Worm (Caenorhabditis elegans) whole organism, early embryonic: ENCODE results near the gene C25F9.4.

Source experiments
- B0310.2 ChIP-seq: sonication (generic microtip); optimal IDR thresholded peaks from 2 replicates; lab custom pipeline; 2016; ENCODE audit warnings: mild to moderate bottlenecking, missing genetic modification characterization, missing compliant biosample characterization
- F13C5.2 ChIP-seq: sonication (generic microtip); optimal IDR thresholded peaks from 2 replicates; lab custom pipeline; 2017; ENCODE audit warnings: mild to moderate bottlenecking, missing genetic modification characterization, inconsistent platforms, missing compliant biosample characterization
- aly-1 ChIP-seq: sonication (generic microtip); optimal IDR thresholded peaks from 2 replicates; lab custom pipeline; 2016; ENCODE audit warnings: missing genetic modification characterization, missing compliant biosample characterization
- ama-1 ChIP-seq: fragments of 150-350 bp; optimal IDR thresholded peaks from 2 replicates; lab custom pipeline; 2014
- ceh-13 ChIP-seq: fragments of 200-800 bp; sonication (Bioruptor generic); optimal IDR thresholded peaks from 2 replicates; lab custom pipeline; 2018; ENCODE audit warnings: mild to moderate bottlenecking, missing genetic modification characterization, missing compliant biosample characterization
- ceh-36 ChIP-seq: sonication (generic microtip); optimal IDR thresholded peaks from 2 replicates; lab custom pipeline; 2016; ENCODE audit warnings: missing genetic modification characterization, inconsistent platforms, missing compliant biosample characterization
- ets-7 ChIP-seq: sonication (generic microtip); optimal IDR thresholded peaks from 2 replicates; lab custom pipeline; 2016; ENCODE audit warnings: missing genotype, missing genetic modification characterization, missing compliant biosample characterization
- flt-1 ChIP-seq: fragments of 200-800 bp; sonication (Bioruptor generic); IDR thresholded peaks from 2 replicates; pipeline ENCODE4 v1.3.6; 2022; ENCODE audit warnings: missing genetic modification characterization, missing compliant biosample characterization
- hmbx-1 ChIP-seq: sonication (generic microtip); optimal IDR thresholded peaks from 2 replicates; lab custom pipeline; 2016; ENCODE audit warnings: mild to moderate bottlenecking, missing genetic modification characterization, missing compliant biosample characterization
- hmg-4 ChIP-seq: fragments of 200-800 bp; sonication (Bioruptor generic); optimal IDR thresholded peaks from 2 replicates; lab custom pipeline; 2018; ENCODE audit warnings: mild to moderate bottlenecking, missing genetic modification characterization, missing compliant biosample characterization
- hnd-1 ChIP-seq: sonication (generic microtip); optimal IDR thresholded peaks from 2 replicates; lab custom pipeline; 2016; ENCODE audit warnings: missing genetic modification characterization, missing compliant biosample characterization
- pes-1 ChIP-seq: fragments of 200-800 bp; sonication (Bioruptor generic); IDR thresholded peaks from 2 replicates; pipeline ENCODE4 v1.3.6; 2022; ENCODE audit warnings: missing genetic modification reagents, missing genetic modification characterization, missing compliant biosample characterization
- scrt-1 ChIP-seq: fragments of 200-800 bp; sonication (Bioruptor generic); IDR thresholded peaks from 2 replicates; pipeline ENCODE4 v1.3.6; 2022; ENCODE audit warnings: missing genetic modification characterization, missing compliant biosample characterization
- sea-1 ChIP-seq: fragments of 200-800 bp; sonication (Bioruptor generic); conservative IDR thresholded peaks from 2 replicates; pipeline ENCODE4 v1.3.6; 2022; ENCODE audit warnings: missing genetic modification characterization, missing compliant biosample characterization
- tbx-11 ChIP-seq: fragments of 200-800 bp; sonication (Bioruptor generic); IDR thresholded peaks from 2 replicates; pipeline ENCODE4 v1.3.6; 2022; ENCODE audit warnings: missing genetic modification characterization, missing compliant biosample characterization
- tbx-37 ChIP-seq: fragments of 200-800 bp; sonication (Bioruptor generic); conservative IDR thresholded peaks from 2 replicates; pipeline ENCODE4 v1.3.6; 2022; ENCODE audit warnings: missing genetic modification reagents, missing genetic modification characterization, missing compliant biosample characterization
- tra-4 ChIP-seq: sonication (generic microtip); optimal IDR thresholded peaks from 2 replicates; lab custom pipeline; 2017; ENCODE audit warnings: missing genetic modification characterization, missing compliant biosample characterization

The C25F9.4 gene

DNA sequence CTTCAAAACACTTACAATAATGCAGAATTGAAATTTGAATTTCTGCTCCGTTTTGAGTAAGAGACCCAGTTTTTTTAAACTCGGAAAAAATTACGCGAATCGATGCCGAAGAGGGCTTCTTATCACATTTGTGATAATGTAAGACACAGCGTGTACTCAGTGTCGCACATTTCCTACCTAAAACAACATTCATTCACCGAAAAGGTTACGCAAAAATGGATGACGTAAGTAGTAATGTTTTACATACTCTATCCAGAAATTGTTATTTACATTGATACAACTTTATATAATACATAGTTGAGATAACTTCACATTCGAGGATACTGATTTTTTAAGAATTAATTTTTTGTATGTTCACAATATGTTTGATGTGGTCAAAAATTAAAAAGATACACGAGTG is at the start of gene C25F9.4, which contains the start of gene C25F9.9:
C25F9.4 (minus strand) TSS at position 101 of the 400 bp plus-strand sequence.
C25F9.9 (plus strand) TSS at position 137 of the 400 bp plus-strand sequence.
- no peak for TF ChIP-seq scrt-1 (GFP tag; lab: Robert Waterston, UW)
- no peak for TF ChIP-seq ama-1 (lab: Kevin White, UChicago)
- no peak for TF ChIP-seq aly-1 (tag; lab: Kevin White, UChicago)
- no peak for TF ChIP-seq ceh-36 (tag; lab: Kevin White, UChicago)
- TF ChIP-seq tbx-11 (GFP tag; lab: Robert Waterston, UW): no peak
- no peak for TF ChIP-seq ceh-13 (GFP tag; lab: Kevin White, UChicago)
- TF ChIP-seq ets-7 (tag; lab: Kevin White, UChicago): no peak
- TF ChIP-seq tbx-37 (GFP tag; lab: Robert Waterston, UW): no peak
- TF ChIP-seq hmg-4 (GFP tag; lab: Kevin White, UChicago): no peak
- no peak for TF ChIP-seq flt-1 (GFP tag; lab: Robert Waterston, UW)
- TF ChIP-seq B0310.2 (tag; lab: Kevin White, UChicago): no peak
- TF ChIP-seq tra-4 (tag; lab: Kevin White, UChicago): no peak
- no peak for TF ChIP-seq hnd-1 (tag; lab: Kevin White, UChicago)

ce11 chrV:19462612-19463011 is 46.2 kb upstream of the C25F9.4 start, which contains the start of gene Y43F8B.25:
Y43F8B.25 (plus strand) TSS chrV:19462912.
- no peak for TF ChIP-seq tbx-37 (GFP tag; lab: Robert Waterston, UW)
- TF ChIP-seq hmg-4 (GFP tag; lab: Kevin White, UChicago): no peak
- TF ChIP-seq ceh-13 (GFP tag; lab: Kevin White, UChicago): no peak
- no peak for TF ChIP-seq pes-1
- no peak for TF ChIP-seq scrt-1 (GFP tag; lab: Robert Waterston, UW)
- TF ChIP-seq ets-7 (tag; lab: Kevin White, UChicago): no peak
- no peak for TF ChIP-seq hnd-1 (tag; lab: Kevin White, UChicago)
- no peak for TF ChIP-seq hmbx-1 (tag; lab: Kevin White, UChicago)
- TF ChIP-seq ceh-36 (tag; lab: Kevin White, UChicago): no peak
- TF ChIP-seq ama-1 (lab: Kevin White, UChicago): no peak
- no peak for TF ChIP-seq aly-1 (tag; lab: Kevin White, UChicago)
- TF ChIP-seq tbx-11 (GFP tag; lab: Robert Waterston, UW): no peak
- TF ChIP-seq B0310.2 (tag; lab: Kevin White, UChicago): no peak
- TF ChIP-seq flt-1 (GFP tag; lab: Robert Waterston, UW): no peak

DNA sequence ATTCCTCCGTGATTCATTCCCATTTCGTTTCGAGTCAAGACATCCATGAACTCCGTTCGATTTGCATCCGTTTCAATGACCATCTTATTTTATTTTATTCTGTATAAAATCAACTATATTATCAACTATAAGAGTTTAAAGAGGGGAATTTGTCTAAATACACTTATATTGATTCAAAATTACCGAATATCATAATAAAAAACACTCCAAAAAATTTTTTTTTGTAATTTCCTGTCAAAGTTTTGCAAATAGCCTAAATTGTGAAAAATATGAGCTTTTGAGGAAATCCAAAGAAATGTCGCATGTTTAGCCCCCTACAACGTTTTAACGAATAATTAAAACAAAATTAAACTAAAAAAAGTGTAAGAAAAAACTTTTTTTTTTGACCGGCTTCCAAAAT is 45.6 kb upstream of the C25F9.4 start, which contains the start of gene Y43F8B.15:
Y43F8B.15 (minus strand) TSS at position 101 of the 400 bp plus-strand sequence.
- TF ChIP-seq hnd-1 (tag; lab: Kevin White, UChicago): no peak
- TF ChIP-seq aly-1 (tag; lab: Kevin White, UChicago): no peak
- no peak for TF ChIP-seq ceh-36 (tag; lab: Kevin White, UChicago)

DNA sequence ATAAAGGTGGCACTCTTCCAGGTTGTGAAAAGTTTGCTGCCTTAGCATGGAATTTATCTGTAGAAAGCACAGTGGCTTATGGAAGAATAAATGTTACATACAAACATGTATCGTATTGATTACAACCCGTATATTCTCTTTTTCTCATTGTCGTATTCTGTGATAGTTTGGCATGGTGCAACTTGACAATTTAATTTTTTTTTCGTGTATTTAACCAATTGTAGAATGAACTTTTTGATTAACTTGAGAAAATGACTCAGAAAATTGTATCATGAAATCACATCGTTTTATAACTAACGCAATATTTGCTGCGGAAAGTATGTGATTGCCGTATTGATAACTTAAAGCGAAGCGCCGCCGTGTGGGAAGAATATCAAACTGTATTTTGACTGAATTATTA is 40.7 kb upstream of the C25F9.4 start, which contains the start of gene Y43F8B.24:
Y43F8B.24 (plus strand) TSS at position 301 of the 400 bp plus-strand sequence.
- no peak for TF ChIP-seq ama-1 (lab: Kevin White, UChicago)
- no peak for TF ChIP-seq tbx-11 (GFP tag; lab: Robert Waterston, UW)
- no peak for TF ChIP-seq sea-1 (GFP tag; lab: Robert Waterston, UW)

DNA sequence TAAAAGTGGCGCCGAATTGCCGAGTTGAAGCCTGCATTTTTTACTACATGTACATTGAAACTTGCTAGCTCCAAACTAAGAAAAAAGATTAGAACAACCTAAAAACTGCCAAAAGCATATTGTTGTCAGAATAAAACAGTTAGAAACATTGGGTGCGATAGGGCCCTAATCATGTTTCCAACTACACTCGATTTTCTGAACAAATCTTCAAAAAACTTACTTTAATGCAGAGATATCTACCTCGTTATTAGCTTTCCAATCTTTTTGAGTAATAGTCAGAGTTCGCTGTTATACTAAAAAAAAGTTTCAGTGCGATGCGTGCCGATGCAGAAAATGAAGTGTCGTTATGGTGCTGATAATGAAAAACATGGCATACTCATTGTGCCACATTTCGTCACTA is 39.3 kb upstream of the C25F9.4 start, which contains the start of the genes Y43F8B.13 and Y43F8B.14:
Y43F8B.13 (plus strand) TSS at position 301 of the 400 bp plus-strand sequence.
Y43F8B.14 (minus strand) TSS at position 322 of the 400 bp plus-strand sequence.
- TF ChIP-seq ceh-36 (tag; lab: Kevin White, UChicago) (no peak), tbx-37 (GFP tag; lab: Robert Waterston, UW) (no peak), tra-4 (tag; lab: Kevin White, UChicago) (no peak), flt-1 (GFP tag; lab: Robert Waterston, UW) (no peak), sea-1 (GFP tag; lab: Robert Waterston, UW) (no peak), ceh-13 (GFP tag; lab: Kevin White, UChicago) (no peak), ets-7 (tag; lab: Kevin White, UChicago) (no peak), hnd-1 (tag; lab: Kevin White, UChicago) (no peak), B0310.2 (tag; lab: Kevin White, UChicago) (no peak), F13C5.2 (tag; lab: Kevin White, UChicago) (no peak), hmbx-1 (tag; lab: Kevin White, UChicago) (no peak), scrt-1 (GFP tag; lab: Robert Waterston, UW) (no peak), ama-1 (lab: Kevin White, UChicago) (no peak)

DNA sequence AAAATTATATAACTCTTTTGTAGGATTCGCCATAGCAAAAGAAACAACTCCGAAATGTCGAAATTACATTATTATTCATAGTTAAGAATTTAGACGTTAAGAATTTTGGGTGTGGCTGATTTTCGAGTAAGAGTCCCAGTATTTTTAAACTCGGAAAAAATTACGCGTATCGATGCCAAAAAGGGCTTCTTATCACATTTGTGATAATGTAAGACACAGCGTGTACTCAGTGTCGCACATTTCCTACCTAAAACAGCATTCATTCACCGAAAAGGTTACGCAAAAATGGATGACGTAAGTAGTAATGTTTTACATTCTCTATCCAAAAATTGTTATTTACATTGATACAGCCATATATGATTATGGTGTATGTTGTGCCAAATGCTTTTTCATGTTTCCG is 33.2 kb upstream of the C25F9.4 start, which contains the start of gene M04C3.5:
M04C3.5 (plus strand) TSS at position 190 of the 400 bp plus-strand sequence.
- TF ChIP-seq tra-4 (tag; lab: Kevin White, UChicago) (no peak), B0310.2 (tag; lab: Kevin White, UChicago) (no peak), F13C5.2 (tag; lab: Kevin White, UChicago) (no peak), flt-1 (GFP tag; lab: Robert Waterston, UW) (no peak), aly-1 (tag; lab: Kevin White, UChicago) (no peak), ama-1 (lab: Kevin White, UChicago) (no peak), ceh-13 (GFP tag; lab: Kevin White, UChicago) (no peak), sea-1 (GFP tag; lab: Robert Waterston, UW) (no peak), ceh-36 (tag; lab: Kevin White, UChicago) (no peak), hmg-4 (GFP tag; lab: Kevin White, UChicago) (no peak), tbx-37 (GFP tag; lab: Robert Waterston, UW) (no peak), tbx-11 (GFP tag; lab: Robert Waterston, UW) (no peak), hnd-1 (tag; lab: Kevin White, UChicago) (no peak), ets-7 (tag; lab: Kevin White, UChicago) (no peak), scrt-1 (GFP tag; lab: Robert Waterston, UW) (no peak), hmbx-1 (tag; lab: Kevin White, UChicago) (no peak), pes-1 (no peak)

ce11 chrV:19448805-19449204 is 32.4 kb upstream of the C25F9.4 start, which contains the start of gene M04C3.2:
M04C3.2 (minus strand) TSS chrV:19448905.
- TF ChIP-seq hmbx-1 (tag; lab: Kevin White, UChicago) (no peak), tbx-37 (GFP tag; lab: Robert Waterston, UW) (no peak), hmg-4 (GFP tag; lab: Kevin White, UChicago) (no peak), F13C5.2 (tag; lab: Kevin White, UChicago) (no peak), ceh-13 (GFP tag; lab: Kevin White, UChicago) (no peak), ama-1 (lab: Kevin White, UChicago) (no peak), B0310.2 (tag; lab: Kevin White, UChicago) (no peak), tra-4 (tag; lab: Kevin White, UChicago) (no peak), flt-1 (GFP tag; lab: Robert Waterston, UW) (no peak), ceh-36 (tag; lab: Kevin White, UChicago) (no peak), tbx-11 (GFP tag; lab: Robert Waterston, UW) (no peak), hnd-1 (tag; lab: Kevin White, UChicago) (no peak), aly-1 (tag; lab: Kevin White, UChicago) (no peak), pes-1 (no peak), sea-1 (GFP tag; lab: Robert Waterston, UW) (no peak), ets-7 (tag; lab: Kevin White, UChicago) (no peak), scrt-1 (GFP tag; lab: Robert Waterston, UW) (no peak)
